Fruit fly (Drosophila melanogaster) whole organism, embryonic: ENCODE measurements around the gene CG10338.

Experiments used
- ATbp ChIP-seq: fragments of 200-800 bp; sonication (Bioruptor generic); optimal IDR thresholded peaks from 2 replicates; lab custom pipeline; 2017; ENCODE audit warnings: missing biosample characterization, mild to moderate bottlenecking, missing genetic modification characterization, missing genetic modification reagents
- Adf1 ChIP-seq: fragments of 200-800 bp; sonication (Bioruptor generic); IDR thresholded peaks from 2 replicates; pipeline ENCODE4 v1.3.6; 2022; ENCODE audit warnings: missing biosample characterization, missing genetic modification characterization
- Aef1 ChIP-seq: fragments of 200-800 bp; sonication (Bioruptor generic); IDR thresholded peaks from 3 replicates; pipeline ENCODE4 v1.3.6; 2022; ENCODE audit warnings: missing biosample characterization, missing genetic modification characterization
- Antp ChIP-seq: fragments of 200-800 bp; sonication (Bioruptor generic); optimal IDR thresholded peaks from 3 replicates; lab custom pipeline; 2016; ENCODE audit warnings: missing biosample characterization, missing genetic modification characterization
- Awh ChIP-seq: fragments of 200-800 bp; sonication (Bioruptor generic); IDR thresholded peaks from 2 replicates; pipeline ENCODE4, ENCODE4 v1.3.6; 2022; ENCODE audit warnings: missing biosample characterization, missing genetic modification characterization
- Bdp1 ChIP-seq: fragments of 200-800 bp; sonication (Bioruptor generic); optimal IDR thresholded peaks from 3 replicates; lab custom pipeline; 2016; ENCODE audit warnings: missing biosample characterization, missing genetic modification characterization
- Blimp-1 ChIP-seq: fragments of 200-800 bp; sonication (Bioruptor generic); optimal IDR thresholded peaks from 3 replicates; lab custom pipeline; 2018; ENCODE audit warnings: missing biosample characterization, missing genetic modification characterization, mild to moderate bottlenecking, moderate library complexity, missing genetic modification reagents
- CG1024 ChIP-seq: fragments of 200-800 bp; sonication (Bioruptor generic); IDR thresholded peaks from 2 replicates; pipeline ENCODE4 v1.3.6; 2022; ENCODE audit warnings: missing biosample characterization, missing genetic modification characterization
- CG10565 ChIP-seq: fragments of 200-800 bp; sonication (Bioruptor generic); optimal IDR thresholded peaks from 3 replicates; lab custom pipeline; 2016; ENCODE audit warnings: missing biosample characterization, mild to moderate bottlenecking, missing genetic modification characterization
- CG1233 ChIP-seq: fragments of 200-800 bp; sonication (Bioruptor generic); optimal IDR thresholded peaks from 4 replicates; lab custom pipeline; 2018; ENCODE audit warnings: missing biosample characterization, mild to moderate bottlenecking, missing genetic modification characterization
- CG13775 ChIP-seq: fragments of 200-800 bp; sonication (Bioruptor generic); optimal IDR thresholded peaks from 3 replicates; lab custom pipeline; 2017; ENCODE audit warnings: missing biosample characterization, mild to moderate bottlenecking, missing genetic modification characterization
- CG2199 ChIP-seq: fragments of 200-800 bp; sonication (Bioruptor generic); IDR thresholded peaks from 3 replicates; pipeline ENCODE4 v1.3.6; 2022; ENCODE audit warnings: missing biosample characterization, missing genetic modification characterization
- CG2712 ChIP-seq: fragments of 200-800 bp; optimal IDR thresholded peaks from 3 replicates; lab custom pipeline; 2019; ENCODE audit warnings: missing biosample characterization, mild to moderate bottlenecking, missing genetic modification characterization, moderate library complexity
- CG3065 ChIP-seq: fragments of 200-800 bp; sonication (Bioruptor generic); optimal IDR thresholded peaks from 2 replicates; lab custom pipeline; 2016; ENCODE audit warnings: missing biosample characterization, missing genetic modification characterization
- CG31388 ChIP-seq: fragments of 200-800 bp; sonication (Bioruptor generic); optimal IDR thresholded peaks from 2 replicates; lab custom pipeline; 2016; ENCODE audit warnings: missing biosample characterization, missing genetic modification characterization
- CG43689 ChIP-seq: fragments of 200-800 bp; sonication (Bioruptor generic); IDR thresholded peaks from 2 replicates; pipeline ENCODE4 v1.3.6; 2022; ENCODE audit warnings: missing biosample characterization, missing genetic modification characterization
- CG4707 ChIP-seq: fragments of 200-800 bp; sonication (Bioruptor generic); optimal IDR thresholded peaks from 2 replicates; lab custom pipeline; 2018; ENCODE audit warnings: missing biosample characterization, mild to moderate bottlenecking, missing genetic modification characterization, moderate library complexity
- CG8359 ChIP-seq: fragments of 200-800 bp; sonication (Bioruptor generic); optimal IDR thresholded peaks from 2 replicates; lab custom pipeline; 2017; ENCODE audit warnings: missing biosample characterization, mild to moderate bottlenecking, missing genetic modification characterization, borderline replicate concordance
- CG9932 ChIP-seq: fragments of 200-800 bp; sonication (Bioruptor generic); IDR thresholded peaks from 2 replicates; pipeline ENCODE4 v1.3.6; 2022; ENCODE audit warnings: missing biosample characterization, missing genetic modification characterization
- E2f1 ChIP-seq: fragments of 200-800 bp; sonication (Bioruptor generic); IDR thresholded peaks from 2 replicates; pipeline ENCODE4 v1.3.6; 2022; ENCODE audit warnings: missing biosample characterization, missing genetic modification characterization
- Ets65A ChIP-seq: fragments of 200-800 bp; sonication (Bioruptor generic); peaks from one replicate; lab custom pipeline; 2016; ENCODE audit warnings: missing biosample characterization, missing genetic modification characterization
- HLH54F ChIP-seq: fragments of 200-800 bp; sonication (Bioruptor generic); optimal IDR thresholded peaks from 3 replicates; lab custom pipeline; 2016; ENCODE audit warnings: missing biosample characterization, missing genetic modification characterization
- HLHmδ ChIP-seq: fragments of 200-800 bp; sonication (Bioruptor generic); optimal IDR thresholded peaks from 2 replicates; lab custom pipeline; 2018; ENCODE audit warnings: missing biosample characterization, mild to moderate bottlenecking, missing genetic modification characterization, moderate library complexity
- Hand ChIP-seq: fragments of 200-800 bp; sonication (Bioruptor generic); optimal IDR thresholded peaks from 2 replicates; lab custom pipeline; 2017; ENCODE audit warnings: mild to moderate bottlenecking, missing biosample characterization, missing genetic modification reagents, missing genetic modification characterization
- HmgD ChIP-seq: fragments of 200-800 bp; sonication (Bioruptor generic); optimal IDR thresholded peaks from 3 replicates; lab custom pipeline; 2016; ENCODE audit warnings: missing biosample characterization, missing genetic modification characterization
- Kr ChIP-seq: fragments of 200-800 bp; sonication (Bioruptor generic); optimal IDR thresholded peaks from 2 replicates; lab custom pipeline; 2017; ENCODE audit warnings: missing biosample characterization, mild to moderate bottlenecking, missing genetic modification characterization
- MBD-R2 ChIP-seq: fragments of 200-800 bp; sonication (Bioruptor generic); IDR thresholded peaks from 2 replicates; pipeline ENCODE4 v1.3.6; 2022; ENCODE audit warnings: missing biosample characterization, missing genetic modification characterization
- Rfx ChIP-seq: fragments of 200-800 bp; sonication (Bioruptor generic); IDR thresholded peaks from 2 replicates; pipeline ENCODE4 v1.3.6; 2022; ENCODE audit warnings: missing biosample characterization, missing genetic modification characterization
- ac ChIP-seq: fragments of 200-800 bp; sonication (Bioruptor generic); optimal IDR thresholded peaks from 3 replicates; lab custom pipeline; 2017; ENCODE audit warnings: missing biosample characterization, mild to moderate bottlenecking, missing genetic modification characterization
- al ChIP-seq: fragments of 200-800 bp; sonication (Bioruptor generic); IDR thresholded peaks from 2 replicates; pipeline ENCODE4 v1.3.6; 2022; ENCODE audit warnings: missing biosample characterization, missing genetic modification characterization
- amos ChIP-seq: fragments of 200-800 bp; sonication (Bioruptor generic); IDR thresholded peaks from 2 replicates; pipeline ENCODE4 v1.3.6; 2022; ENCODE audit warnings: missing biosample characterization, missing genetic modification characterization; ENCODE audit not compliant: partially characterized antibody
- chn ChIP-seq: fragments of 200-800 bp; sonication (Bioruptor generic); optimal IDR thresholded peaks from 2 replicates; lab custom pipeline; 2016; ENCODE audit warnings: missing biosample characterization, missing genetic modification characterization
- dpn ChIP-seq, 2 experiments: fragments of 200-800 bp; sonication (Bioruptor generic); optimal IDR thresholded peaks; 3 replicates each; lab custom pipeline; 2016; ENCODE audit warnings: missing biosample characterization in 2 of 2, missing genetic modification characterization in 2 of 2
- gcm2 ChIP-seq: fragments of 200-800 bp; sonication (Bioruptor generic); optimal IDR thresholded peaks from 2 replicates; lab custom pipeline; 2016; ENCODE audit warnings: missing biosample characterization, missing genetic modification characterization
- gfzf ChIP-seq: fragments of 200-800 bp; sonication (Bioruptor generic); optimal IDR thresholded peaks from 2 replicates; lab custom pipeline; 2016; ENCODE audit warnings: missing biosample characterization, mild to moderate bottlenecking, missing genetic modification characterization, moderate library complexity
- her ChIP-seq: fragments of 200-800 bp; sonication (Bioruptor generic); optimal IDR thresholded peaks from 2 replicates; lab custom pipeline; 2016; ENCODE audit warnings: missing biosample characterization, missing genetic modification characterization
- hkb ChIP-seq, 2 experiments: fragments of 200-800 bp in 1 of 2; fragments of >200 bp in 1 of 2; sonication (Bioruptor generic) in 1 of 2; IDR thresholded peaks in 1 of 2; optimal IDR thresholded peaks in 1 of 2; 2 replicates each; pipeline versions ENCODE4 v1.3.6 to Lab custom; 2017 to 2022; ENCODE audit warnings: missing biosample characterization in 1 of 2, missing genetic modification characterization in 1 of 2
- kah ChIP-seq: fragments of 200-800 bp; sonication (Bioruptor generic); optimal IDR thresholded peaks from 2 replicates; lab custom pipeline; 2018; ENCODE audit warnings: missing biosample characterization, mild to moderate bottlenecking, missing genetic modification characterization
- oc ChIP-seq: fragments of 200-800 bp; sonication (Bioruptor generic); optimal IDR thresholded peaks from 2 replicates; lab custom pipeline; 2018; ENCODE audit warnings: missing biosample characterization, mild to moderate bottlenecking, missing genetic modification characterization, moderate library complexity
- pan ChIP-seq, 4 experiments: fragments of >200 bp in 3 of 4; fragments of 200-800 bp in 1 of 4; sonication (Bioruptor generic) in 1 of 4; optimal IDR thresholded peaks in 3 of 4; IDR thresholded peaks in 1 of 4; 2 replicates each; pipeline versions ENCODE4 v1.3.6 to Lab custom; 2017 to 2022; ENCODE audit warnings: missing biosample characterization in 2 of 4, missing genetic modification characterization in 2 of 4, mixed read lengths in 1 of 4
- pros ChIP-seq: fragments of 200-800 bp; sonication (Bioruptor generic); optimal IDR thresholded peaks from 3 replicates; lab custom pipeline; 2019; ENCODE audit warnings: missing biosample characterization, mild to moderate bottlenecking, missing genetic modification characterization, moderate library complexity
- salm ChIP-seq: fragments of 200-800 bp; sonication (Bioruptor generic); optimal IDR thresholded peaks from 2 replicates; lab custom pipeline; 2018; ENCODE audit warnings: missing biosample characterization, mild to moderate bottlenecking, missing genetic modification characterization
- scrt ChIP-seq: fragments of 200-800 bp; sonication (Bioruptor generic); optimal IDR thresholded peaks from 2 replicates; lab custom pipeline; 2018; ENCODE audit warnings: missing biosample characterization, mild to moderate bottlenecking, missing genetic modification characterization, moderate library complexity
- sd ChIP-seq: fragments of 200-800 bp; sonication (Bioruptor generic); optimal IDR thresholded peaks from 3 replicates; lab custom pipeline; 2018; ENCODE audit warnings: missing biosample characterization, mild to moderate bottlenecking, missing genetic modification characterization, moderate library complexity
- shn ChIP-seq: fragments of 200-800 bp; sonication (Bioruptor generic); optimal IDR thresholded peaks from 3 replicates; lab custom pipeline; 2016; ENCODE audit warnings: missing biosample characterization, missing genetic modification characterization
- sim ChIP-seq: fragments of 200-800 bp; sonication (Bioruptor generic); IDR thresholded peaks from 2 replicates; pipeline ENCODE4 v1.3.6; 2022; ENCODE audit warnings: missing biosample characterization, missing genetic modification characterization
- sisA ChIP-seq: fragments of 200-800 bp; sonication (Bioruptor generic); IDR thresholded peaks from 2 replicates; pipeline ENCODE4 v1.3.6; 2022; ENCODE audit warnings: missing biosample characterization, missing genetic modification characterization
- so ChIP-seq: fragments of 200-800 bp; sonication (Bioruptor generic); IDR thresholded peaks from 3 replicates; pipeline ENCODE4 v1.3.6; 2022; ENCODE audit warnings: missing biosample characterization, missing genetic modification characterization
- toy ChIP-seq: fragments of 200-800 bp; sonication (Bioruptor generic); IDR thresholded peaks from 2 replicates; pipeline ENCODE4 v1.3.6; 2022; ENCODE audit warnings: missing biosample characterization, missing genetic modification characterization
- trem ChIP-seq: fragments of 200-800 bp; optimal IDR thresholded peaks from 3 replicates; lab custom pipeline; 2019; ENCODE audit warnings: missing biosample characterization, mild to moderate bottlenecking, missing genetic modification characterization, moderate library complexity
- vfl ChIP-seq: fragments of 200-800 bp; sonication (Bioruptor generic); optimal IDR thresholded peaks from 2 replicates; lab custom pipeline; 2016; ENCODE audit warnings: missing biosample characterization, missing genetic modification characterization

The CG10338 gene

dm6 chr2L:18694724-18695105 lies 749 bp upstream of the CG10338 start (continued):
- TF ChIP-seq pan (optimal IDR thresholded peaks at IDR 0.05; lab: Kevin White, UChicago) (no peak), pan (GFP tag; optimal IDR thresholded peaks at IDR 0.05 in 1 of 2, IDR thresholded peaks at IDR 0.05 in 1 of 2) (no peak), Antp (no peak), kah (GFP tag; lab: Kevin White, UChicago) (no peak), Kr (GFP tag; lab: Kevin White, UChicago) (no peak), sim (no peak), salm (tag; lab: Kevin White, UChicago) (no peak), ATbp (GFP tag; lab: Kevin White, UChicago) (peak; percentile 43), E2f1 (GFP tag; lab: Robert Waterston, UW) (no peak), HLHmδ (GFP tag; lab: Kevin White, UChicago) (no peak), Aef1 (GFP tag; lab: Robert Waterston, UW) (peak; percentile 39; the same call in 2 of the 3 replicates), so (no peak), HmgD (no peak), gfzf (no peak), shn (GFP tag; lab: Kevin White, UChicago) (no peak), sd (tag; lab: Kevin White, UChicago) (no peak), CG9932 (GFP tag; lab: Robert Waterston, UW) (peak; percentile 29; the same call in 1 of the 2 replicates), gcm2 (GFP tag; lab: Kevin White, UChicago) (no peak), Hand (GFP tag; lab: Kevin White, UChicago) (no peak), ac (GFP tag; lab: Kevin White, UChicago) (no peak), chn (GFP tag; lab: Kevin White, UChicago) (no peak), CG8359 (GFP tag; lab: Kevin White, UChicago) (no peak), Ets65A (GFP tag; lab: Kevin White, UChicago) (peak; percentile 88), her (GFP tag; lab: Kevin White, UChicago) (no peak), CG31388 (no peak), CG3065 (GFP tag; lab: Kevin White, UChicago) (no peak), trem (tag; lab: Kevin White, UChicago) (no peak), vfl (GFP tag; lab: Kevin White, UChicago) (no peak), CG13775 (peak; percentile 24), CG43689 (no peak), hkb (optimal IDR thresholded peaks at IDR 0.05; lab: Kevin White, UChicago) (no peak), hkb (GFP tag; IDR thresholded peaks at IDR 0.05; lab: Robert Waterston, UW) (peak; percentile 63), Blimp-1 (no peak), Adf1 (GFP tag; lab: Robert Waterston, UW) (0 out of 2 replicates have a peak, but pooled peaks have one; percentile 4), CG4707 (GFP tag; lab: Kevin White, UChicago) (no peak), Awh (no peak), toy (GFP tag; lab: Robert Waterston, UW) (no peak), al (0 out of 2 replicates have a peak, but pooled peaks have one; percentile 26), Bdp1 (GFP tag; lab: Kevin White, UChicago) (no peak), pros (GFP tag; lab: Kevin White, UChicago) (no peak), CG2199 (GFP tag; lab: Robert Waterston, UW) (no peak), Rfx (GFP tag; lab: Robert Waterston, UW) (peak; percentile 80), amos (GFP tag; lab: Robert Waterston, UW) (no peak), HLH54F (no peak), CG1233 (GFP tag; lab: Kevin White, UChicago) (no peak), dpn (GFP tag; optimal IDR thresholded peaks at IDR 0.05; lab: Kevin White, UChicago) (peak in 1 of 2 experiments; percentile 31), MBD-R2 (GFP tag; lab: Robert Waterston, UW) (no peak), oc (tag; lab: Kevin White, UChicago) (no peak), CG10565 (GFP tag; lab: Kevin White, UChicago) (no peak), CG1024 (GFP tag; lab: Robert Waterston, UW) (no peak), scrt (GFP tag; lab: Kevin White, UChicago) (no peak), sisA (GFP tag; lab: Robert Waterston, UW) (peak; percentile 36; the same call in 1 of the 2 replicates), CG2712 (tag; lab: Kevin White, UChicago) (peak; percentile 29)
